Fruit fly (Drosophila melanogaster) Kc167 (cell line): ENCODE results near the gene nop5.

Source experiments
- Myc ChIP-seq: fragments of >200 bp; optimal IDR thresholded peaks from 2 replicates; lab custom pipeline; 2017; ENCODE audit warnings: missing external identifiers
- Sin3A ChIP-seq: fragments of >200 bp; optimal IDR thresholded peaks from 2 replicates; lab custom pipeline; 2018; ENCODE audit warnings: missing external identifiers
- h ChIP-seq: fragments of >200 bp; optimal IDR thresholded peaks from 3 replicates; lab custom pipeline; 2018; ENCODE audit warnings: missing external identifiers
- psq ChIP-seq: fragments of >200 bp; optimal IDR thresholded peaks from 2 replicates; lab custom pipeline; 2017; ENCODE audit warnings: missing external identifiers
- ttk ChIP-seq: sonication (Bioruptor generic); optimal IDR thresholded peaks from 2 replicates; lab custom pipeline; 2017; ENCODE audit warnings: missing external identifiers

DNA sequence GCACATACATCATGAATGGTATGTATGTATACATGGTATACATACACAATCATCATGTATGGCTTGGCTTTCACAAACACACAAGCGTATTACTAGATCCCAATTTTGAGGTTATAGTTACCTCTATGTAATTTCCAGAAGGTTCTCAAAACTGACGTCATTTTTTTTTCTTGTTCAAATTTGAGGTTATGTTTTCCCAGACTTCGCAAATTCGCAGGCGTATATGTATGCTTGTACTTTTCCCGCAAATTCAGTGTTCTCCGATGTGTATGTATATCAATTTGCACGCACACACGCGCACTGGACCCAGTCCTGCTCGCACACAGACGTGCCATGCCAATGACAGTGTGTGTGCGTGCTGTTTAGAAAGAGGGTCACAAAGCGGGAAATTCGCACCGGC, 47.8 kb upstream of the nop5 start:
- no peak for TF ChIP-seq psq (lab: Kevin White, UChicago)
- no peak for TF ChIP-seq ttk (lab: Kevin White, UChicago)
- TF ChIP-seq Sin3A (lab: Kevin White, UChicago): no peak
- no peak for TF ChIP-seq h (lab: Kevin White, UChicago)
- no peak for TF ChIP-seq Myc (lab: Kevin White, UChicago)
